In genomic region chr2L:10693018-10693417, dm6 we compare ENCODE assay signal across 2 fruit fly cellular contexts.
TF ChIP-seq lines count a peak whose summit lies in the region.

No protein-coding gene starts in this region.

- TF ChIP-seq CTCF in whole organism, embryonic (GFP tag; optimal IDR thresholded peaks at IDR 0.05; lab: Kevin White, UChicago): no peak

TF ChIP-seq in whole organism, embryonic, 481 proteins besides CTCF, POLR2A, EP300 and RAD21:
- TF ChIP-seq ken (GFP tag; IDR thresholded peaks at IDR 0.05; lab: Robert Waterston, UW) (no peak), corto (GFP tag; optimal IDR thresholded peaks at IDR 0.05; lab: Kevin White, UChicago) (no peak), NFAT (GFP tag; IDR thresholded peaks at IDR 0.05; lab: Robert Waterston, UW) (no peak), Xrp1 (GFP tag; IDR thresholded peaks at IDR 0.05; lab: Robert Waterston, UW) (no peak), Tbp (GFP tag; optimal IDR thresholded peaks at IDR 0.05; lab: Kevin White, UChicago) (no peak), CG1529 (GFP tag; optimal IDR thresholded peaks at IDR 0.05; lab: Kevin White, UChicago) (no peak), Hr39 (optimal IDR thresholded peaks at IDR 0.05; lab: Kevin White, UChicago) (peak; percentile 74)

TF ChIP-seq in whole organism, wandering third instar larva, 38 proteins besides CTCF, POLR2A, EP300 and RAD21:
- TF ChIP-seq dsf (GFP tag; optimal IDR thresholded peaks at IDR 0.05; lab: Kevin White, UChicago; ENCODE audit: borderline replicate concordance) (no peak), Jra (GFP tag; optimal IDR thresholded peaks at IDR 0.05; lab: Kevin White, UChicago) (no peak), Hr83 (GFP tag; optimal IDR thresholded peaks at IDR 0.05; lab: Kevin White, UChicago; ENCODE audit: poor library complexity, severe bottlenecking) (no peak), Vsx2 (GFP tag; optimal IDR thresholded peaks at IDR 0.05; lab: Kevin White, UChicago; ENCODE audit: partially characterized antibody) (no peak), Dfd (GFP tag; optimal IDR thresholded peaks at IDR 0.05; lab: Kevin White, UChicago) (peak; percentile 56), tai (GFP tag; optimal IDR thresholded peaks at IDR 0.05; lab: Kevin White, UChicago) (no peak)

Comparison
In these comparisons a context has a peak if more than half of its experiments do, and no peak if none do; other contexts are left out.
1. Of the 10 proteins assayed by ChIP-seq in both whole organism, embryonic and whole organism, wandering third instar larva: peak only in whole organism, embryonic: none; only in whole organism, wandering third instar larva: Dfd; in both: none; in neither: 9.